Worm (Caenorhabditis elegans) whole organism, L3 larva: Measurements from ENCODE around the gene E02H1.6.

Source experiments
- R02D3.7 ChIP-seq: fragments of 150-350 bp; optimal IDR thresholded peaks from 2 replicates; lab custom pipeline; 2014; ENCODE audit warnings: missing biosample characterization, missing genetic modification characterization
- ZK546.5 ChIP-seq: sonication (generic microtip); optimal IDR thresholded peaks from 2 replicates; lab custom pipeline; 2017; ENCODE audit warnings: missing biosample characterization, missing genetic modification characterization
- aly-2 ChIP-seq: fragments of 150-350 bp; optimal IDR thresholded peaks from 2 replicates; lab custom pipeline; 2014; ENCODE audit warnings: missing biosample characterization, missing genetic modification characterization
- ama-1 ChIP-seq: fragments of 150-350 bp; optimal IDR thresholded peaks from 2 replicates; lab custom pipeline; 2018
- ceh-28 ChIP-seq: fragments of 150-350 bp; optimal IDR thresholded peaks from 2 replicates; lab custom pipeline; 2014; ENCODE audit warnings: missing biosample characterization, missing genetic modification reagents, missing genetic modification characterization
- ceh-82 ChIP-seq: fragments of 150-350 bp; optimal IDR thresholded peaks from 2 replicates; lab custom pipeline; 2014; ENCODE audit warnings: missing biosample characterization, missing genetic modification characterization
- ceh-9 ChIP-seq: sonication (generic microtip); optimal IDR thresholded peaks from 2 replicates; lab custom pipeline; 2018; ENCODE audit warnings: missing biosample characterization, missing genetic modification characterization
- daf-12 ChIP-seq: fragments of 150-350 bp; optimal IDR thresholded peaks from 2 replicates; lab custom pipeline; 2014; ENCODE audit warnings: missing biosample characterization, missing genetic modification reagents, missing genetic modification characterization
- egl-27 ChIP-seq: sonication (generic microtip); optimal IDR thresholded peaks from 4 replicates; lab custom pipeline; 2017; ENCODE audit warnings: missing biosample characterization, missing genetic modification reagents, missing genetic modification characterization
- egl-5 ChIP-seq: fragments of 150-350 bp; optimal IDR thresholded peaks from 2 replicates; lab custom pipeline; 2017; ENCODE audit warnings: missing biosample characterization, missing genetic modification reagents, missing genetic modification characterization, inconsistent platforms
- elt-1 ChIP-seq: fragments of 150-350 bp; optimal IDR thresholded peaks from 2 replicates; lab custom pipeline; 2014; ENCODE audit warnings: missing biosample characterization, missing genetic modification characterization
- elt-2 ChIP-seq: sonication (generic microtip); optimal IDR thresholded peaks from 2 replicates; lab custom pipeline; 2016; ENCODE audit warnings: missing genetic modification reagents, mild to moderate bottlenecking, missing genetic modification characterization, missing compliant biosample characterization
- elt-3 ChIP-seq, 3 experiments: fragments of 150-350 bp in 1 of 3; sonication (generic microtip) in 2 of 3; optimal IDR thresholded peaks; 2 replicates in 2 of 3; 4 replicates in 1 of 3; lab custom pipeline; 2014 to 2017; ENCODE audit warnings: missing biosample characterization in 3 of 3, missing genetic modification characterization in 3 of 3
- eor-1 ChIP-seq, 2 experiments: fragments of 150-350 bp; optimal IDR thresholded peaks; 2 replicates each; lab custom pipeline; 2014 to 2018; ENCODE audit warnings: missing biosample characterization in 2 of 2, missing genetic modification characterization in 2 of 2
- fkh-10 ChIP-seq: sonication (generic microtip); optimal IDR thresholded peaks from 2 replicates; lab custom pipeline; 2017; ENCODE audit warnings: missing biosample characterization, missing genetic modification reagents, missing genetic modification characterization
- fos-1 ChIP-seq: fragments of 150-350 bp; optimal IDR thresholded peaks from 2 replicates; lab custom pipeline; 2014; ENCODE audit warnings: missing biosample characterization, missing genetic modification characterization
- hmg-11 ChIP-seq: sonication (generic microtip); optimal IDR thresholded peaks from 2 replicates; lab custom pipeline; 2016; ENCODE audit warnings: missing genetic modification characterization, missing compliant biosample characterization
- jun-1 ChIP-seq: fragments of 150-350 bp; optimal IDR thresholded peaks from 2 replicates; lab custom pipeline; 2014; ENCODE audit warnings: missing biosample characterization, missing genetic modification reagents, missing genetic modification characterization
- lin-15B ChIP-seq: fragments of 150-350 bp; optimal IDR thresholded peaks from 2 replicates; lab custom pipeline; 2014; ENCODE audit warnings: missing biosample characterization, missing genetic modification characterization
- mdl-1 ChIP-seq: fragments of 150-350 bp; optimal IDR thresholded peaks from 2 replicates; lab custom pipeline; 2014; ENCODE audit warnings: missing biosample characterization, missing genetic modification characterization
- mml-1 ChIP-seq: fragments of 150-350 bp; sonication (generic microtip); optimal IDR thresholded peaks from 3 replicates; lab custom pipeline; 2014; ENCODE audit warnings: missing biosample characterization, missing genetic modification characterization
- nfya-1 ChIP-seq: sonication (generic microtip); optimal IDR thresholded peaks from 2 replicates; lab custom pipeline; 2017; ENCODE audit warnings: missing genetic modification characterization, mild to moderate bottlenecking, missing compliant biosample characterization, antibody characterized with exemption, moderate library complexity; ENCODE audit not compliant: insufficient read depth
- nhr-11 ChIP-seq: fragments of 150-350 bp; optimal IDR thresholded peaks from 2 replicates; lab custom pipeline; 2014; ENCODE audit warnings: missing biosample characterization, missing genetic modification characterization
- nhr-23 ChIP-seq: fragments of 150-350 bp; optimal IDR thresholded peaks from 2 replicates; lab custom pipeline; 2014; ENCODE audit warnings: missing biosample characterization, missing genetic modification reagents, missing genetic modification characterization
- nhr-237 ChIP-seq: fragments of 150-350 bp; optimal IDR thresholded peaks from 2 replicates; lab custom pipeline; 2014; ENCODE audit warnings: missing biosample characterization, missing genetic modification characterization
- nhr-25 ChIP-seq: sonication (generic microtip); optimal IDR thresholded peaks from 2 replicates; lab custom pipeline; 2017; ENCODE audit warnings: missing biosample characterization, missing genetic modification characterization
- nhr-28 ChIP-seq: fragments of 150-350 bp; optimal IDR thresholded peaks from 2 replicates; lab custom pipeline; 2014; ENCODE audit warnings: missing biosample characterization, missing genetic modification characterization
- nhr-43 ChIP-seq: sonication (generic microtip); optimal IDR thresholded peaks from 2 replicates; lab custom pipeline; 2016; ENCODE audit warnings: mild to moderate bottlenecking, missing genetic modification characterization, missing compliant biosample characterization; ENCODE audit not compliant: poor library complexity, severe bottlenecking
- nhr-67 ChIP-seq: fragments of 150-350 bp; optimal IDR thresholded peaks from 2 replicates; lab custom pipeline; 2014; ENCODE audit warnings: missing biosample characterization, missing genetic modification characterization
- nhr-77 ChIP-seq: fragments of 150-350 bp; optimal IDR thresholded peaks from 2 replicates; lab custom pipeline; 2014; ENCODE audit warnings: missing biosample characterization, missing genetic modification characterization
- pha-4 ChIP-seq: fragments of 150-350 bp; optimal IDR thresholded peaks from 2 replicates; lab custom pipeline; 2014; ENCODE audit warnings: missing biosample characterization, missing genetic modification reagents, missing genetic modification characterization
- pqm-1 ChIP-seq: fragments of 150-350 bp; optimal IDR thresholded peaks from 2 replicates; lab custom pipeline; 2017; ENCODE audit warnings: missing biosample characterization, missing genetic modification characterization, inconsistent platforms
- skn-1 ChIP-seq: fragments of 150-350 bp; optimal IDR thresholded peaks from 2 replicates; lab custom pipeline; 2014; ENCODE audit warnings: missing biosample characterization, missing genetic modification characterization
- snpc-4 ChIP-seq: fragments of 150-350 bp; optimal IDR thresholded peaks from 2 replicates; lab custom pipeline; 2014; ENCODE audit warnings: missing biosample characterization, missing genetic modification characterization
- tbx-2 ChIP-seq: sonication (generic microtip); optimal IDR thresholded peaks from 2 replicates; lab custom pipeline; 2016; ENCODE audit warnings: mild to moderate bottlenecking, missing genetic modification characterization, missing compliant biosample characterization
- unc-39 ChIP-seq: sonication (generic microtip); optimal IDR thresholded peaks from 4 replicates; lab custom pipeline; 2017; ENCODE audit warnings: missing biosample characterization, missing genetic modification characterization
- unc-62 ChIP-seq: fragments of 150-350 bp; sonication (generic microtip); optimal IDR thresholded peaks from 4 replicates; lab custom pipeline; 2014; ENCODE audit warnings: missing biosample characterization, missing genetic modification reagents, missing genetic modification characterization
- zag-1 ChIP-seq: fragments of 150-350 bp; optimal IDR thresholded peaks from 2 replicates; lab custom pipeline; 2014; ENCODE audit warnings: missing biosample characterization, missing genetic modification characterization
- ztf-11 ChIP-seq: fragments of 150-350 bp; optimal IDR thresholded peaks from 2 replicates; lab custom pipeline; 2014; ENCODE audit warnings: missing biosample characterization, missing genetic modification characterization
- ztf-4 ChIP-seq: fragments of 150-350 bp; optimal IDR thresholded peaks from 2 replicates; lab custom pipeline; 2014; ENCODE audit warnings: missing biosample characterization, missing genetic modification characterization

Gene E02H1.6

DNA sequence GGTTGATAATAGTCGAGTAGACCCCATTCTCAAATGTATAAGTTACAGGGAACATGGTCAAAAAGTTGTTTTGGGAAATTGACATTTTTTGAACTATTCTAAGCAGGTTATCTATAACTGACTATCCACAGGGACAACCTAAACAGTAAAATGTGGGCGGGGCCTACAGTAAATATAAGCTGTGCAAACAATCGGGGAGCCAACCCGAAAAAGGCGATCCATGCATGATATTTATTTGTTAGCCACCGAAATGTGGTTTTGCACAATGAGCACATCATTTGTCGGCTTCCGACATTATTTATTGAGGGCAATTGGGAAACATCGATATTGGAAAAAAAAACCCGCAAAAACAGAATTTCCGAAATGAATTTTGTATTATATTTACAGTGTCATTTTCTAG, 18.2 kb downstream of the E02H1.6 start, which contains the start of gene hlh-6:
hlh-6 (minus strand) TSS at position 101 of the 400 bp plus-strand sequence.
- TF ChIP-seq snpc-4 (tag; lab: Kevin White, UChicago) (no peak), eor-1 (tag; optimal IDR thresholded peaks at IDR 0.05; lab: Kevin White, UChicago) (no peak), pha-4 (no peak), ceh-28 (no peak), fkh-10 (GFP tag; lab: Kevin White, UChicago) (no peak), hmg-11 (no peak), nhr-77 (tag; lab: Kevin White, UChicago) (no peak), unc-62 (GFP tag; lab: Kevin White, UChicago) (no peak), zag-1 (tag; lab: Kevin White, UChicago) (no peak), nhr-25 (no peak), ztf-4 (tag; lab: Kevin White, UChicago) (no peak), unc-39 (no peak), egl-5 (tag; lab: Kevin White, UChicago) (no peak), jun-1 (no peak)

- TF ChIP-seq daf-12 (tag; lab: Kevin White, UChicago), result peak; percentile 14
- no peak for TF ChIP-seq egl-5 (tag; lab: Kevin White, UChicago)
- no peak for TF ChIP-seq skn-1
- TF ChIP-seq ama-1 (lab: Kevin White, UChicago), result peak; percentile 41
- no peak for TF ChIP-seq elt-2 (tag; lab: Kevin White, UChicago)
- peak; percentile 34 for TF ChIP-seq nfya-1
- peak; percentile 74 for TF ChIP-seq ceh-28
- peak; percentile 35 for TF ChIP-seq jun-1
These were observed 20.8 kb downstream of the E02H1.6 start, which contains the start of gene hal-3 for ce11 chrII:9617039-9617901. Gene hal-3 (minus strand): TSS chrII:9617125.

DNA sequence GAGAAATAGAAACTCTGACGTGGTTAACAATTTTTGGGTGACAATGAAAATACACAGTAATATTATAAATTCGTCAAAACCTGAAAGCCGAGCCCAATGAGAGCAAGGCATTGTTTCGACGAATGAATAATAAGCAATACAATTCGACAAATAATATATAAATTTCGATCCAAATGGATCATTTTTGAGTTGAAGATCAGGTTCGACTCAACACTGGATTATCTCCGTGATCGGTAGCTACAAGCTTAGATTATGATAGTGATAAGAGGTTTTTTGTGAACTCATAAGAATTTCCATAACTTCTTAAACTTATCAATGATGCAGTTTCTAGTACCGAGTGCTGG, 21.4 kb downstream of the E02H1.6 start:
- TF ChIP-seq nhr-43 (tag; lab: Kevin White, UChicago) (peak; percentile 69), R02D3.7 (tag; lab: Kevin White, UChicago) (peak; percentile 11), nhr-28 (tag; lab: Kevin White, UChicago) (no peak), elt-2 (tag; lab: Kevin White, UChicago) (peak; percentile 10), fos-1 (tag; lab: Kevin White, UChicago) (no peak), nhr-11 (no peak), fkh-10 (GFP tag; lab: Kevin White, UChicago) (no peak)

- TF ChIP-seq nhr-11 (no peak), pqm-1 (tag; lab: Kevin White, UChicago) (no peak), hmg-11 (no peak), ZK546.5 (tag; lab: Kevin White, UChicago) (no peak), pha-4 (peak; percentile 52), nhr-43 (tag; lab: Kevin White, UChicago) (peak; percentile 38), egl-5 (tag; lab: Kevin White, UChicago) (no peak), mml-1 (tag; lab: Kevin White, UChicago) (no peak), ama-1 (lab: Kevin White, UChicago) (peak; percentile 42), nhr-77 (tag; lab: Kevin White, UChicago) (no peak), snpc-4 (tag; lab: Kevin White, UChicago) (no peak), daf-12 (tag; lab: Kevin White, UChicago) (no peak)
These were observed 22.3 kb downstream of the E02H1.6 start for ce11 chrII:9618759-9619158.

ce11 chrII:9619402-9619862, 22.9 kb downstream of the E02H1.6 start:
- TF ChIP-seq egl-5 (tag; lab: Kevin White, UChicago) (no peak), fos-1 (tag; lab: Kevin White, UChicago) (no peak), nhr-67 (tag; lab: Kevin White, UChicago) (no peak), hmg-11 (no peak), ceh-9 (tag; lab: Kevin White, UChicago) (no peak), jun-1 (peak; percentile 57), R02D3.7 (tag; lab: Kevin White, UChicago) (peak; percentile 9), daf-12 (tag; lab: Kevin White, UChicago) (no peak), unc-39 (no peak), mml-1 (tag; lab: Kevin White, UChicago) (no peak), elt-3 (tag; optimal IDR thresholded peaks at IDR 0.05; lab: Kevin White, UChicago) (peak in 2 of 3 experiments; percentile 34 to 92), lin-15B (tag; lab: Kevin White, UChicago) (no peak), elt-1 (peak; percentile 89), ztf-11 (no peak), ama-1 (lab: Kevin White, UChicago) (peak; percentile 92), egl-27 (tag; lab: Kevin White, UChicago) (no peak), pqm-1 (tag; lab: Kevin White, UChicago) (peak; percentile 44), mdl-1 (tag; lab: Kevin White, UChicago) (peak; percentile 18), pha-4 (peak; percentile 47), nhr-237 (tag; lab: Kevin White, UChicago) (no peak), nhr-43 (tag; lab: Kevin White, UChicago) (no peak), nhr-23 (tag; lab: Kevin White, UChicago) (peak; percentile 70), ceh-28 (peak; percentile 74), nhr-11 (no peak), aly-2 (no peak), ceh-82 (tag; lab: Kevin White, UChicago) (peak; percentile 40), unc-62 (GFP tag; lab: Kevin White, UChicago) (no peak), tbx-2 (tag; lab: Kevin White, UChicago) (no peak), ztf-4 (tag; lab: Kevin White, UChicago) (no peak)
